Worm (Caenorhabditis elegans) whole organism, L1 larva: Measurements from ENCODE around the gene lido-5.

Source experiments
- C04F5.9 ChIP-seq: sonication (generic microtip); optimal IDR thresholded peaks from 2 replicates; lab custom pipeline; 2016; ENCODE audit warnings: missing genetic modification characterization, missing compliant biosample characterization
- fkh-10 ChIP-seq: sonication (generic microtip); optimal IDR thresholded peaks from 2 replicates; lab custom pipeline; 2017; ENCODE audit warnings: missing biosample characterization, missing genetic modification reagents, missing genetic modification characterization
- nhr-11 ChIP-seq: fragments of 150-350 bp; optimal IDR thresholded peaks from 2 replicates; lab custom pipeline; 2014; ENCODE audit warnings: missing biosample characterization, missing genetic modification characterization
- nhr-12 ChIP-seq: sonication (generic microtip); optimal IDR thresholded peaks from 2 replicates; lab custom pipeline; 2017; ENCODE audit warnings: missing biosample characterization, missing genetic modification characterization
- nhr-237 ChIP-seq: fragments of 150-350 bp; optimal IDR thresholded peaks from 2 replicates; lab custom pipeline; 2014; ENCODE audit warnings: missing biosample characterization, missing genetic modification characterization
- snu-23 ChIP-seq: sonication (generic microtip); optimal IDR thresholded peaks from 2 replicates; lab custom pipeline; 2016; ENCODE audit warnings: missing genetic modification characterization, missing compliant biosample characterization
- sox-4 ChIP-seq: sonication (generic microtip); optimal IDR thresholded peaks from 2 replicates; lab custom pipeline; 2016; ENCODE audit warnings: missing genetic modification characterization, missing compliant biosample characterization
- zag-1 ChIP-seq: fragments of 150-350 bp; optimal IDR thresholded peaks from 2 replicates; lab custom pipeline; 2014; ENCODE audit warnings: missing biosample characterization, missing genetic modification characterization
- ztf-11 ChIP-seq, 2 experiments: sonication (generic microtip); optimal IDR thresholded peaks; 2 replicates each; lab custom pipeline; 2016 to 2017; ENCODE audit warnings: missing genetic modification characterization in 2 of 2, missing biosample characterization in 1 of 2, missing compliant biosample characterization in 1 of 2

- TF ChIP-seq nhr-237 (tag; lab: Kevin White, UChicago) (no peak), C04F5.9 (no peak), ztf-11 (tag; optimal IDR thresholded peaks at IDR 0.05; lab: Kevin White, UChicago) (no peak), sox-4 (tag; lab: Kevin White, UChicago) (no peak), fkh-10 (GFP tag; lab: Kevin White, UChicago) (no peak), zag-1 (tag; lab: Kevin White, UChicago) (no peak), nhr-12 (tag; lab: Kevin White, UChicago) (no peak), snu-23 (GFP tag; lab: Kevin White, UChicago) (no peak), nhr-11 (tag; lab: Kevin White, UChicago) (no peak)
Observed at ce11 chrX:17157868-17158267, 47.4 kb upstream of the lido-5 start, which contains the start of gene npr-21.
